Worm (Caenorhabditis elegans) whole organism, young adult: Measurements from ENCODE around the gene C35A5.4.
A peak's percentile ranks its signal among the peaks of the same experiment; 100 is the strongest.

Source experiments
- B0261.1 ChIP-seq: sonication (generic microtip); optimal IDR thresholded peaks from 2 replicates; lab custom pipeline; 2016; ENCODE audit warnings: mild to moderate bottlenecking, missing genetic modification characterization, moderate library complexity, missing compliant biosample characterization
- B0336.3 ChIP-seq: fragments of 200-800 bp; sonication (Bioruptor generic); IDR thresholded peaks from 2 replicates; pipeline ENCODE4 v1.3.6; 2022; ENCODE audit warnings: missing genetic modification characterization, missing compliant biosample characterization
- C06A6.2 ChIP-seq: fragments of 200-800 bp; sonication (Bioruptor generic); conservative IDR thresholded peaks from 2 replicates; pipeline ENCODE4 v1.3.6; 2022; ENCODE audit warnings: missing genetic modification characterization, missing compliant biosample characterization
- F23B12.7 ChIP-seq: sonication (generic microtip); optimal IDR thresholded peaks from 2 replicates; lab custom pipeline; 2017; ENCODE audit warnings: missing genetic modification characterization, mild to moderate bottlenecking, missing compliant biosample characterization, antibody characterized with exemption, moderate library complexity; ENCODE audit not compliant: insufficient read depth
- F33H1.4 ChIP-seq: fragments of 200-800 bp; sonication (Bioruptor generic); IDR thresholded peaks from 2 replicates; pipeline ENCODE4 v1.3.6; 2022; ENCODE audit warnings: missing genetic modification reagents, missing genetic modification characterization, missing compliant biosample characterization
- F37B4.10 ChIP-seq: fragments of 200-800 bp; sonication (Bioruptor generic); IDR thresholded peaks from 2 replicates; pipeline ENCODE4 v1.3.6; 2022; ENCODE audit warnings: missing genetic modification characterization, missing compliant biosample characterization
- K12H6.12 ChIP-seq: fragments of 200-800 bp; sonication (Bioruptor generic); optimal IDR thresholded peaks from 2 replicates; lab custom pipeline; 2018; ENCODE audit warnings: mild to moderate bottlenecking, missing genetic modification characterization, missing compliant biosample characterization
- atf-7 ChIP-seq: sonication (generic microtip); optimal IDR thresholded peaks from 2 replicates; lab custom pipeline; 2017; ENCODE audit warnings: mild to moderate bottlenecking, missing genetic modification characterization, missing compliant biosample characterization
- athp-1 ChIP-seq: sonication (generic microtip); optimal IDR thresholded peaks from 2 replicates; lab custom pipeline; 2017; ENCODE audit warnings: mild to moderate bottlenecking, missing genetic modification characterization, missing compliant biosample characterization
- ccch-3 ChIP-seq: fragments of 200-800 bp; sonication (Bioruptor generic); optimal IDR thresholded peaks from 2 replicates; lab custom pipeline; 2018; ENCODE audit warnings: mild to moderate bottlenecking, missing genetic modification characterization, missing compliant biosample characterization
- ceh-100 ChIP-seq: fragments of 200-800 bp; sonication (Bioruptor generic); IDR thresholded peaks from 2 replicates; pipeline ENCODE4 v1.3.6; 2022; ENCODE audit warnings: missing genetic modification reagents, missing genetic modification characterization, missing compliant biosample characterization
- ceh-27 ChIP-seq: fragments of 200-800 bp; sonication (Bioruptor generic); optimal IDR thresholded peaks from 2 replicates; lab custom pipeline; 2018; ENCODE audit warnings: mild to moderate bottlenecking, missing genetic modification characterization, moderate library complexity, missing compliant biosample characterization
- dox-1 ChIP-seq: fragments of 200-800 bp; sonication (Bioruptor generic); IDR thresholded peaks from 2 replicates; pipeline ENCODE4 v1.3.6; 2022; ENCODE audit warnings: missing genetic modification reagents, missing genetic modification characterization, missing compliant biosample characterization
- efl-1 ChIP-seq: fragments of 150-350 bp; optimal IDR thresholded peaks from 2 replicates; lab custom pipeline; 2014; ENCODE audit warnings: missing biosample characterization, missing genetic modification reagents, missing genetic modification characterization
- ekl-4 ChIP-seq: fragments of 200-800 bp; sonication (Bioruptor generic); IDR thresholded peaks from 2 replicates; pipeline ENCODE4 v1.3.6; 2022; ENCODE audit warnings: missing genetic modification reagents, missing genetic modification characterization, missing compliant biosample characterization
- fkh-3 ChIP-seq: sonication (generic microtip); optimal IDR thresholded peaks from 2 replicates; lab custom pipeline; 2016; ENCODE audit warnings: mild to moderate bottlenecking, missing genetic modification characterization, missing compliant biosample characterization
- hmg-1.2 ChIP-seq: fragments of 200-800 bp; sonication (Bioruptor generic); IDR thresholded peaks from 2 replicates; pipeline ENCODE4 v1.3.6; 2022; ENCODE audit warnings: missing genetic modification reagents, missing genetic modification characterization, missing compliant biosample characterization
- hsf-1 ChIP-seq: fragments of 200-800 bp; sonication (Bioruptor generic); IDR thresholded peaks from 2 replicates; pipeline ENCODE4 v1.3.6; 2022; ENCODE audit warnings: missing genetic modification reagents, missing genetic modification characterization, missing compliant biosample characterization
- let-607 ChIP-seq, 2 experiments: fragments of 200-800 bp in 1 of 2; sonication (Bioruptor generic) in 1 of 2; sonication (generic microtip) in 1 of 2; optimal IDR thresholded peaks; 2 replicates each; lab custom pipeline; 2016 to 2018; ENCODE audit warnings: mild to moderate bottlenecking in 2 of 2, missing compliant biosample characterization in 2 of 2, missing genetic modification characterization in 2 of 2, moderate library complexity in 2 of 2, missing genotype in 1 of 2
- lin-26 ChIP-seq: fragments of 200-800 bp; sonication (Bioruptor generic); IDR thresholded peaks from 2 replicates; pipeline ENCODE4 v1.3.6; 2022; ENCODE audit warnings: missing genetic modification reagents, missing genetic modification characterization, missing compliant biosample characterization
- lin-35 ChIP-seq, 3 experiments: fragments of 150-350 bp in 2 of 3; sonication (generic microtip) in 1 of 3; optimal IDR thresholded peaks; 2 replicates each; lab custom pipeline; 2014 to 2018; ENCODE audit warnings: missing biosample characterization in 3 of 3, missing genetic modification characterization in 3 of 3, missing genetic modification reagents in 3 of 3
- lin-40 ChIP-seq: sonication (generic microtip); optimal IDR thresholded peaks from 2 replicates; lab custom pipeline; 2016; ENCODE audit warnings: missing genetic modification characterization, mild to moderate bottlenecking, missing compliant biosample characterization, missing genotype, missing genetic modification reagents
- lsy-27 ChIP-seq: sonication (generic microtip); optimal IDR thresholded peaks from 2 replicates; lab custom pipeline; 2017; ENCODE audit warnings: missing genetic modification characterization, mild to moderate bottlenecking, missing compliant biosample characterization, antibody characterized with exemption, missing genotype, borderline replicate concordance; ENCODE audit not compliant: insufficient read depth
- madf-10 ChIP-seq: sonication (generic microtip); optimal IDR thresholded peaks from 2 replicates; lab custom pipeline; 2016; ENCODE audit warnings: mild to moderate bottlenecking, missing genetic modification characterization, missing compliant biosample characterization
- madf-8 ChIP-seq: fragments of 200-800 bp; sonication (Bioruptor generic); conservative IDR thresholded peaks from 2 replicates; pipeline ENCODE4 v1.3.6; 2022; ENCODE audit warnings: missing genetic modification reagents, missing genetic modification characterization, missing compliant biosample characterization
- mcd-1 ChIP-seq: fragments of 200-800 bp; sonication (Bioruptor generic); IDR thresholded peaks from 2 replicates; pipeline ENCODE4 v1.3.6; 2022; ENCODE audit warnings: missing genetic modification reagents, missing genetic modification characterization, missing compliant biosample characterization
- nfya-2 ChIP-seq: fragments of 200-800 bp; sonication (Bioruptor generic); IDR thresholded peaks from 2 replicates; pipeline ENCODE4 v1.3.6; 2022; ENCODE audit warnings: missing genetic modification reagents, missing genetic modification characterization, missing compliant biosample characterization
- rcor-1 ChIP-seq: fragments of 200-800 bp; sonication (Bioruptor generic); IDR thresholded peaks from 2 replicates; pipeline ENCODE4 v1.3.6; 2022; ENCODE audit warnings: missing genetic modification reagents, missing genetic modification characterization, missing compliant biosample characterization
- repo-1 ChIP-seq: sonication (generic microtip); optimal IDR thresholded peaks from 2 replicates; lab custom pipeline; 2017; ENCODE audit warnings: mild to moderate bottlenecking, missing genetic modification characterization, missing compliant biosample characterization
- rpc-1 ChIP-seq, 2 experiments: fragments of 150-350 bp in 1 of 2; sonication (generic microtip) in 1 of 2; optimal IDR thresholded peaks; 2 replicates each; lab custom pipeline; 2014 to 2018; ENCODE audit warnings: missing biosample characterization in 1 of 2, missing genetic modification characterization in 1 of 2, missing genetic modification reagents in 1 of 2, missing genotype in 1 of 2
- sea-2 ChIP-seq: fragments of 200-800 bp; sonication (Bioruptor generic); IDR thresholded peaks from 2 replicates; pipeline ENCODE4 v1.3.6; 2022; ENCODE audit warnings: missing genetic modification characterization, missing compliant biosample characterization
- snpc-1.1 ChIP-seq: sonication (generic microtip); optimal IDR thresholded peaks from 2 replicates; lab custom pipeline; 2017; ENCODE audit warnings: missing genetic modification characterization, mild to moderate bottlenecking, missing compliant biosample characterization, antibody characterized with exemption, moderate library complexity, missing genotype, missing genetic modification reagents; ENCODE audit not compliant: insufficient read depth
- snpc-1.3 ChIP-seq: sonication (generic microtip); optimal IDR thresholded peaks from 2 replicates; lab custom pipeline; 2017; ENCODE audit warnings: missing genetic modification characterization, mild to moderate bottlenecking, missing compliant biosample characterization, antibody characterized with exemption, moderate library complexity, missing genotype, missing genetic modification reagents; ENCODE audit not compliant: insufficient read depth
- somi-1 ChIP-seq: fragments of 200-800 bp; sonication (Bioruptor generic); optimal IDR thresholded peaks from 2 replicates; lab custom pipeline; 2018; ENCODE audit warnings: mild to moderate bottlenecking, missing genetic modification characterization, missing compliant biosample characterization
- tlf-1 ChIP-seq: fragments of 200-800 bp; sonication (Bioruptor generic); optimal IDR thresholded peaks from 2 replicates; lab custom pipeline; 2018; ENCODE audit warnings: mild to moderate bottlenecking, missing genetic modification characterization, missing compliant biosample characterization
- ztf-18 ChIP-seq: sonication (generic microtip); optimal IDR thresholded peaks from 2 replicates; lab custom pipeline; 2016; ENCODE audit warnings: missing genotype, mild to moderate bottlenecking, missing genetic modification characterization, missing compliant biosample characterization
- ztf-22 ChIP-seq: fragments of 200-800 bp; sonication (Bioruptor generic); optimal IDR thresholded peaks from 2 replicates; lab custom pipeline; 2018; ENCODE audit warnings: mild to moderate bottlenecking, missing genetic modification characterization, moderate library complexity, missing compliant biosample characterization
- ztf-26 ChIP-seq: sonication (generic microtip); optimal IDR thresholded peaks from 2 replicates; lab custom pipeline; 2017; ENCODE audit warnings: missing genetic modification characterization, missing compliant biosample characterization
- ztf-6 ChIP-seq: fragments of 200-800 bp; sonication (Bioruptor generic); IDR thresholded peaks from 2 replicates; pipeline ENCODE4 v1.3.6; 2022; ENCODE audit warnings: missing genetic modification reagents, missing genetic modification characterization, missing compliant biosample characterization

C35A5.4 gene

DNA sequence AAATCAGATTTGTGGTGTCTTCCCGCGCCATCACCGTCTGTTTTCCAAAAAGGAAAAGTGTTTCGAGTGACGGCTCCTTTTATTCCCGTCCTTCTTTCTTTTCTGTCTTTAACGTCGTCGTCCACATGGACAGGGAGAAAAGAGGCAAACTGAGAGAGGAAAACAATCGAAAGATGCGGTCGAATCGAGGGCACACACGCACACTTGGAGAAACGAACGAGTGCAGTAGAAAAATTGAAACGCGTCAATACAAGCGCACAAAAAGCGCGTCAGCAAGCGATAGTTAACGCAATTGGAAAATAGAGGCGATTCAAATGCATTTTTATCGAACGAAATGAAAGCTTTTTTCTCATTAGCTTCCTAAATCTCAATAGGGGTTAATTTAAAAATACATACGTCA lies 40.0 kb downstream of the C35A5.4 start (continued):
- TF ChIP-seq madf-10: peak; percentile 63
- peak; percentile 82 for TF ChIP-seq mcd-1
- no peak for TF ChIP-seq F37B4.10 (GFP tag; lab: Robert Waterston, UW)
- no peak for TF ChIP-seq lsy-27 (tag; lab: Kevin White, UChicago)
- 0 out of 2 replicates have a peak, but pooled peaks have one; percentile 40 for TF ChIP-seq F33H1.4 (GFP tag; lab: Robert Waterston, UW)
- peak; percentile 78 for TF ChIP-seq somi-1 (GFP tag; lab: Kevin White, UChicago)
- 0 out of 2 replicates have a peak, but pooled peaks have one; percentile 6 for TF ChIP-seq madf-8 (GFP tag; lab: Robert Waterston, UW)
- TF ChIP-seq ztf-26 (tag; lab: Kevin White, UChicago): peak; percentile 49
- peak; percentile 47; the same call in 1 of the 2 replicates for TF ChIP-seq lin-26 (GFP tag; lab: Robert Waterston, UW)
- TF ChIP-seq rcor-1 (GFP tag; lab: Robert Waterston, UW): peak; percentile 50; the same call in 1 of the 2 replicates
- TF ChIP-seq rpc-1 (optimal IDR thresholded peaks at IDR 0.05; lab: Kevin White, UChicago): no peak
- TF ChIP-seq rpc-1 (tag; optimal IDR thresholded peaks at IDR 0.05; lab: Kevin White, UChicago): no peak
- TF ChIP-seq lin-40 (tag; lab: Kevin White, UChicago): peak; percentile 89
- TF ChIP-seq ztf-18 (tag; lab: Kevin White, UChicago): peak; percentile 97
- TF ChIP-seq sea-2: no peak
- TF ChIP-seq ztf-6: 0 out of 2 replicates have a peak, but pooled peaks have one; percentile 45
- no peak for TF ChIP-seq fkh-3 (tag; lab: Kevin White, UChicago)
- TF ChIP-seq let-607 (tag; optimal IDR thresholded peaks at IDR 0.05; lab: Kevin White, UChicago): peak; percentile 52 to 74
- TF ChIP-seq F23B12.7 (tag; lab: Kevin White, UChicago): peak; percentile 51
- peak; percentile 79 for TF ChIP-seq ekl-4 (GFP tag; lab: Robert Waterston, UW)
- peak; percentile 54 for TF ChIP-seq hmg-1.2 (GFP tag; lab: Robert Waterston, UW)
- peak; percentile 92 for TF ChIP-seq K12H6.12 (tag; lab: Kevin White, UChicago)
- TF ChIP-seq tlf-1: peak; percentile 55
- TF ChIP-seq repo-1 (tag; lab: Kevin White, UChicago): peak; percentile 64
- no peak for TF ChIP-seq ccch-3
- peak; percentile 61 for TF ChIP-seq atf-7 (tag; lab: Kevin White, UChicago)
- TF ChIP-seq snpc-1.3 (tag; lab: Kevin White, UChicago): no peak
- TF ChIP-seq B0336.3 (GFP tag; lab: Robert Waterston, UW): peak; percentile 42; the same call in 1 of the 2 replicates
- TF ChIP-seq dox-1 (GFP tag; lab: Robert Waterston, UW): peak; percentile 86
- TF ChIP-seq B0261.1 (tag; lab: Kevin White, UChicago): no peak
- peak; percentile 88 for TF ChIP-seq ceh-27 (GFP tag; lab: Kevin White, UChicago)
- TF ChIP-seq nfya-2 (GFP tag; lab: Robert Waterston, UW): no peak
- peak; percentile 3 for TF ChIP-seq ztf-22 (GFP tag; lab: Kevin White, UChicago)
- peak; percentile 63 for TF ChIP-seq efl-1 (GFP tag; lab: Kevin White, UChicago)
- TF ChIP-seq snpc-1.1 (tag; lab: Kevin White, UChicago): no peak
- TF ChIP-seq athp-1: peak; percentile 23
- TF ChIP-seq C06A6.2 (GFP tag; lab: Robert Waterston, UW): 0 out of 2 replicates have a peak, but pooled peaks have one; percentile 60
- peak; percentile 56; the same call in 1 of the 2 replicates for TF ChIP-seq hsf-1 (GFP tag; lab: Robert Waterston, UW)
- peak in 2 of 3 experiments; percentile 54 to 93 for TF ChIP-seq lin-35 (GFP tag; optimal IDR thresholded peaks at IDR 0.05; lab: Kevin White, UChicago)
- TF ChIP-seq ceh-100: 0 out of 2 replicates have a peak, but pooled peaks have one; percentile 62
